Fruit fly (Drosophila melanogaster): ENCODE results near the gene CG42394.

- no peak for TF ChIP-seq CG33557 (GFP tag; optimal IDR thresholded peaks at IDR 0.05)
- no peak for TF ChIP-seq CG7556 (GFP tag; optimal IDR thresholded peaks at IDR 0.05)
- TF ChIP-seq CG2199 (GFP tag; IDR thresholded peaks at IDR 0.05) = no peak
- no peak for TF ChIP-seq Hsf (GFP tag; optimal IDR thresholded peaks at IDR 0.05)
- TF ChIP-seq CG12219 (GFP tag; optimal IDR thresholded peaks at IDR 0.05) = no peak
- TF ChIP-seq CG15601 (tag; optimal IDR thresholded peaks at IDR 0.05) = no peak
- no peak for TF ChIP-seq CG9727 (GFP tag; optimal IDR thresholded peaks at IDR 0.05)
These were observed 45.8 kb upstream of the CG42394 start, which contains the start of gene CG14692 for dm6 chr3R:10803855-10804254.

All from whole organism, embryonic.